Fruit fly (Drosophila melanogaster) whole organism, embryonic: Measurements from ENCODE around the gene CG10345.
A peak's percentile ranks its signal among the peaks of the same experiment; 100 is the strongest.

Source experiments
- B-H1 ChIP-seq: fragments of 200-800 bp; sonication (Bioruptor generic); IDR thresholded peaks from 3 replicates; pipeline ENCODE4 v1.3.6; 2022; ENCODE audit warnings: missing biosample characterization, missing genetic modification characterization
- CG10209 ChIP-seq: fragments of 200-800 bp; sonication (Bioruptor generic); optimal IDR thresholded peaks from 3 replicates; lab custom pipeline; 2017; ENCODE audit warnings: missing biosample characterization, mild to moderate bottlenecking, missing genetic modification characterization, missing genetic modification reagents
- CG10431 ChIP-seq: fragments of 200-800 bp; sonication (Bioruptor generic); optimal IDR thresholded peaks from 3 replicates; lab custom pipeline; 2018; ENCODE audit warnings: missing biosample characterization, mild to moderate bottlenecking, missing genetic modification characterization
- CG11723 ChIP-seq: fragments of 200-800 bp; sonication (Bioruptor generic); optimal IDR thresholded peaks from 2 replicates; lab custom pipeline; 2017; ENCODE audit warnings: missing biosample characterization, mild to moderate bottlenecking, missing genetic modification characterization
- CG12299 ChIP-seq: fragments of 200-800 bp; sonication (Bioruptor generic); optimal IDR thresholded peaks from 2 replicates; lab custom pipeline; 2018; ENCODE audit warnings: missing biosample characterization, mild to moderate bottlenecking, missing genetic modification characterization
- CG12744 ChIP-seq: fragments of 200-800 bp; sonication (Bioruptor generic); optimal IDR thresholded peaks from 2 replicates; lab custom pipeline; 2016; ENCODE audit warnings: missing biosample characterization, missing genetic modification characterization
- CG13287 ChIP-seq: fragments of 200-800 bp; sonication (Bioruptor generic); IDR thresholded peaks from 2 replicates; pipeline ENCODE4 v1.3.6; 2022; ENCODE audit warnings: missing biosample characterization, missing genetic modification characterization; ENCODE audit not compliant: partially characterized antibody
- CG13775 ChIP-seq: fragments of 200-800 bp; sonication (Bioruptor generic); optimal IDR thresholded peaks from 3 replicates; lab custom pipeline; 2017; ENCODE audit warnings: missing biosample characterization, mild to moderate bottlenecking, missing genetic modification characterization
- CG14050 ChIP-seq: fragments of 200-800 bp; sonication (Bioruptor generic); IDR thresholded peaks from 3 replicates; pipeline ENCODE4 v1.3.6; 2022; ENCODE audit warnings: missing biosample characterization, missing genetic modification characterization
- CG14441 ChIP-seq: fragments of 200-800 bp; sonication (Bioruptor generic); IDR thresholded peaks from 2 replicates; pipeline ENCODE4 v1.3.6; 2022; ENCODE audit warnings: missing biosample characterization, missing genetic modification characterization
- CG14667 ChIP-seq: fragments of 200-800 bp; sonication (Bioruptor generic); IDR thresholded peaks from 2 replicates; pipeline ENCODE4 v1.3.6; 2022; ENCODE audit warnings: missing biosample characterization, missing genetic modification characterization
- CG14860 ChIP-seq: fragments of 200-800 bp; sonication (Bioruptor generic); IDR thresholded peaks from 3 replicates; pipeline ENCODE4 v1.3.6; 2022; ENCODE audit warnings: missing biosample characterization, missing genetic modification characterization; ENCODE audit not compliant: partially characterized antibody
- CG16813 ChIP-seq: fragments of 200-800 bp; sonication (Bioruptor generic); IDR thresholded peaks from 3 replicates; pipeline ENCODE4 v1.3.6; 2022; ENCODE audit warnings: missing biosample characterization, missing genetic modification characterization; ENCODE audit not compliant: partially characterized antibody
- CG1792 ChIP-seq: fragments of 200-800 bp; sonication (Bioruptor generic); optimal IDR thresholded peaks from 2 replicates; lab custom pipeline; 2016; ENCODE audit warnings: missing biosample characterization, missing genetic modification characterization
- CG18764 ChIP-seq: fragments of 200-800 bp; sonication (Bioruptor generic); optimal IDR thresholded peaks from 3 replicates; lab custom pipeline; 2016; ENCODE audit warnings: missing biosample characterization, missing genetic modification characterization
- CG2712 ChIP-seq: fragments of 200-800 bp; optimal IDR thresholded peaks from 3 replicates; lab custom pipeline; 2019; ENCODE audit warnings: missing biosample characterization, mild to moderate bottlenecking, missing genetic modification characterization, moderate library complexity
- CG30020 ChIP-seq: fragments of 200-800 bp; optimal IDR thresholded peaks from 2 replicates; lab custom pipeline; 2019; ENCODE audit warnings: missing biosample characterization, mild to moderate bottlenecking, missing genetic modification characterization, moderate library complexity
- CG34376 ChIP-seq: fragments of 200-800 bp; sonication (Bioruptor generic); optimal IDR thresholded peaks from 2 replicates; lab custom pipeline; 2018; ENCODE audit warnings: missing biosample characterization, mild to moderate bottlenecking, missing genetic modification characterization
- CG4328 ChIP-seq: fragments of 200-800 bp; sonication (Bioruptor generic); optimal IDR thresholded peaks from 3 replicates; lab custom pipeline; 2017; ENCODE audit warnings: missing biosample characterization, missing genetic modification reagents, missing genetic modification characterization
- CG4707 ChIP-seq: fragments of 200-800 bp; sonication (Bioruptor generic); optimal IDR thresholded peaks from 2 replicates; lab custom pipeline; 2018; ENCODE audit warnings: missing biosample characterization, mild to moderate bottlenecking, missing genetic modification characterization, moderate library complexity
- CG4820 ChIP-seq: fragments of 200-800 bp; sonication (Bioruptor generic); optimal IDR thresholded peaks from 3 replicates; lab custom pipeline; 2016; ENCODE audit warnings: missing biosample characterization, missing genetic modification characterization
- CG6654 ChIP-seq: fragments of 200-800 bp; sonication (Bioruptor generic); optimal IDR thresholded peaks from 2 replicates; lab custom pipeline; 2017; ENCODE audit warnings: missing biosample characterization, mild to moderate bottlenecking, missing genetic modification characterization
- CG8281 ChIP-seq: fragments of 200-800 bp; sonication (Bioruptor generic); optimal IDR thresholded peaks from 2 replicates; lab custom pipeline; 2018; ENCODE audit warnings: missing biosample characterization, mild to moderate bottlenecking, missing genetic modification characterization, moderate library complexity
- CG9437 ChIP-seq: fragments of 200-800 bp; sonication (Bioruptor generic); optimal IDR thresholded peaks from 2 replicates; lab custom pipeline; 2018; ENCODE audit warnings: missing biosample characterization, mild to moderate bottlenecking, missing genetic modification characterization
- CG9797 ChIP-seq: fragments of 200-800 bp; sonication (Bioruptor generic); optimal IDR thresholded peaks from 3 replicates; lab custom pipeline; 2018; ENCODE audit warnings: missing biosample characterization, mild to moderate bottlenecking, missing genetic modification characterization
- CG9876 ChIP-seq: fragments of 200-800 bp; sonication (Bioruptor generic); optimal IDR thresholded peaks from 2 replicates; lab custom pipeline; 2016; ENCODE audit warnings: missing biosample characterization, missing genetic modification characterization
- CkIIα-i1 ChIP-seq: fragments of 200-800 bp; sonication (Bioruptor generic); IDR thresholded peaks from 2 replicates; pipeline ENCODE4 v1.3.6; 2022; ENCODE audit warnings: missing biosample characterization, missing genetic modification characterization
- Dref ChIP-seq: fragments of 200-800 bp; sonication (Bioruptor generic); IDR thresholded peaks from 2 replicates; pipeline ENCODE4 v1.3.6; 2022; ENCODE audit warnings: missing biosample characterization, missing genetic modification characterization
- MBD-R2 ChIP-seq: fragments of 200-800 bp; sonication (Bioruptor generic); IDR thresholded peaks from 2 replicates; pipeline ENCODE4 v1.3.6; 2022; ENCODE audit warnings: missing biosample characterization, missing genetic modification characterization
- Max ChIP-seq: fragments of 200-800 bp; sonication (Bioruptor generic); optimal IDR thresholded peaks from 2 replicates; lab custom pipeline; 2016; ENCODE audit warnings: missing biosample characterization, mild to moderate bottlenecking, missing genetic modification characterization
- Mes4 ChIP-seq: fragments of 200-800 bp; sonication (Bioruptor generic); optimal IDR thresholded peaks from 2 replicates; lab custom pipeline; 2016; ENCODE audit warnings: missing biosample characterization, missing genetic modification characterization
- Myb ChIP-seq: fragments of 200-800 bp; sonication (Bioruptor generic); optimal IDR thresholded peaks from 2 replicates; lab custom pipeline; 2016; ENCODE audit warnings: missing biosample characterization, missing genetic modification characterization
- PHDP ChIP-seq: fragments of 200-800 bp; sonication (Bioruptor generic); optimal IDR thresholded peaks from 3 replicates; lab custom pipeline; 2018; ENCODE audit warnings: missing biosample characterization, mild to moderate bottlenecking, missing genetic modification characterization, moderate library complexity
- Ptx1 ChIP-seq: fragments of 200-800 bp; sonication (Bioruptor generic); IDR thresholded peaks from 2 replicates; pipeline ENCODE4 v1.3.6; 2022; ENCODE audit warnings: missing biosample characterization, missing genetic modification characterization
- Trl ChIP-seq, 3 experiments: fragments of >200 bp in 2 of 3; fragments of 200-800 bp in 1 of 3; sonication (Bioruptor generic) in 1 of 3; optimal IDR thresholded peaks; 2 replicates in 1 of 3; 3 replicates in 2 of 3; lab custom pipeline; 2016 to 2017; ENCODE audit warnings: missing biosample characterization in 1 of 3, missing genetic modification characterization in 1 of 3
- Usf ChIP-seq: fragments of 200-800 bp; sonication (Bioruptor generic); optimal IDR thresholded peaks from 2 replicates; lab custom pipeline; 2017; ENCODE audit warnings: missing genotype, missing biosample characterization, missing genetic modification characterization
- ab ChIP-seq: fragments of 200-800 bp; sonication (Bioruptor generic); optimal IDR thresholded peaks from 2 replicates; lab custom pipeline; 2016; ENCODE audit warnings: missing biosample characterization, missing genetic modification characterization
- bowl ChIP-seq: fragments of 200-800 bp; sonication (Bioruptor generic); IDR thresholded peaks from 2 replicates; pipeline ENCODE4 v1.3.6; 2022; ENCODE audit warnings: missing biosample characterization, missing genetic modification characterization
- caup ChIP-seq: fragments of 200-800 bp; sonication (Bioruptor generic); optimal IDR thresholded peaks from 3 replicates; lab custom pipeline; 2017; ENCODE audit warnings: missing biosample characterization, mild to moderate bottlenecking, missing genetic modification characterization, moderate library complexity; ENCODE audit not compliant: severe bottlenecking
- croc ChIP-seq: fragments of 200-800 bp; sonication (Bioruptor generic); conservative IDR thresholded peaks from 3 replicates; pipeline ENCODE4 v1.3.6; 2022; ENCODE audit warnings: missing biosample characterization, missing genetic modification characterization
- dysf ChIP-seq: fragments of 200-800 bp; sonication (Bioruptor generic); IDR thresholded peaks from 3 replicates; pipeline ENCODE4 v1.3.6; 2022; ENCODE audit warnings: missing biosample characterization, missing genetic modification characterization
- fd96Cb ChIP-seq: fragments of 200-800 bp; sonication (Bioruptor generic); optimal IDR thresholded peaks from 2 replicates; lab custom pipeline; 2018; ENCODE audit warnings: missing biosample characterization, mild to moderate bottlenecking, missing genetic modification characterization, moderate library complexity
- ftz-f1 ChIP-seq: fragments of 200-800 bp; sonication (Bioruptor generic); optimal IDR thresholded peaks from 2 replicates; lab custom pipeline; 2016; ENCODE audit warnings: missing biosample characterization, missing genetic modification characterization
- fu2 ChIP-seq: fragments of 200-800 bp; sonication (Bioruptor generic); optimal IDR thresholded peaks from 2 replicates; lab custom pipeline; 2016; ENCODE audit warnings: missing biosample characterization, missing genetic modification characterization
- gcm ChIP-seq: fragments of 200-800 bp; sonication (Bioruptor generic); optimal IDR thresholded peaks from 2 replicates; lab custom pipeline; 2019; ENCODE audit warnings: missing biosample characterization, mild to moderate bottlenecking, missing genetic modification characterization, moderate library complexity
- kni ChIP-seq: fragments of 200-800 bp; sonication (Bioruptor generic); optimal IDR thresholded peaks from 3 replicates; lab custom pipeline; 2017; ENCODE audit warnings: mild to moderate bottlenecking, missing biosample characterization, missing genetic modification reagents, missing genetic modification characterization
- ranshi ChIP-seq: fragments of 200-800 bp; sonication (Bioruptor generic); IDR thresholded peaks from 2 replicates; pipeline ENCODE4 v1.3.6; 2022; ENCODE audit warnings: missing biosample characterization, missing genetic modification characterization
- tll ChIP-seq, 2 experiments: fragments of 200-800 bp in 1 of 2; fragments of >200 bp in 1 of 2; sonication (Bioruptor generic) in 1 of 2; optimal IDR thresholded peaks; 2 replicates each; lab custom pipeline; 2017 to 2019; ENCODE audit warnings: missing biosample characterization in 2 of 2, missing genetic modification characterization in 2 of 2, mild to moderate bottlenecking in 1 of 2, moderate library complexity in 1 of 2
- toy ChIP-seq: fragments of 200-800 bp; sonication (Bioruptor generic); IDR thresholded peaks from 2 replicates; pipeline ENCODE4 v1.3.6; 2022; ENCODE audit warnings: missing biosample characterization, missing genetic modification characterization
- usp ChIP-seq: fragments of >200 bp; optimal IDR thresholded peaks from 2 replicates; lab custom pipeline; 2017; ENCODE audit warnings: missing biosample characterization, missing genetic modification characterization
- vfl ChIP-seq: fragments of 200-800 bp; sonication (Bioruptor generic); optimal IDR thresholded peaks from 2 replicates; lab custom pipeline; 2016; ENCODE audit warnings: missing biosample characterization, missing genetic modification characterization

Gene CG10345

DNA sequence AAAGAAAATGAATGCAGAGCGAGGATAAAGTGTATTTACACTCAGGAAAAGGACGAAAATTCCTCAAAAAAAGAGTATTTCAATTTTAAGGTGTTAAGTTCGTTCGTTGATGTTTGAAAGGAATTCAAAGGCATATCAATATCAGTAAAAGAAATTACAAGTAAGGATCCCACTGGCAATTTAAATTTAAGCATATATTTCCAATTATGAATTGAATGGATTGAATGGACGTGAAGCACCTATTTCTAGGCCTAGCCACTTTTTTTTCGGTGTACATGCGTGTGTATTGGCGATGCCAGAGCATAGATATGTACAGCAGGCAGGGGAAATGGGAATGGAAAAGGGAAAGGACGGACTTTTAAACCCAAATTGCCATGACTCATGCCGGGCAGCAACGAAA lies 25.9 kb upstream of the CG10345 start (continued):
- TF ChIP-seq vfl (GFP tag; lab: Kevin White, UChicago) (no peak), CG14860 (no peak), Myb (GFP tag; lab: Kevin White, UChicago) (no peak), toy (GFP tag; lab: Robert Waterston, UW) (no peak), CG10209 (GFP tag; lab: Kevin White, UChicago) (no peak), CG1792 (GFP tag; lab: Kevin White, UChicago) (no peak), Usf (GFP tag; lab: Kevin White, UChicago) (no peak), PHDP (tag; lab: Kevin White, UChicago) (no peak), gcm (GFP tag; lab: Kevin White, UChicago) (no peak), CG6654 (GFP tag; lab: Kevin White, UChicago) (no peak), CG4328 (no peak), usp (no peak), CG13775 (GFP tag; lab: Kevin White, UChicago) (no peak), Max (peak; percentile 11), CkIIα-i1 (GFP tag; lab: Robert Waterston, UW) (no peak), CG10431 (GFP tag; lab: Kevin White, UChicago) (no peak), Mes4 (GFP tag; lab: Kevin White, UChicago) (no peak), fd96Cb (tag; lab: Kevin White, UChicago) (peak; percentile 1), MBD-R2 (no peak), CG13287 (no peak), CG14050 (GFP tag; lab: Robert Waterston, UW) (no peak), CG2712 (tag; lab: Kevin White, UChicago) (peak; percentile 62), Ptx1 (GFP tag; lab: Robert Waterston, UW) (no peak), CG34376 (no peak), CG18764 (GFP tag; lab: Kevin White, UChicago) (no peak), CG8281 (tag; lab: Kevin White, UChicago) (no peak), Dref (no peak), ftz-f1 (GFP tag; lab: Kevin White, UChicago) (no peak), CG12299 (no peak), CG4820 (GFP tag; lab: Kevin White, UChicago) (no peak), CG9797 (GFP tag; lab: Kevin White, UChicago) (no peak), CG14441 (GFP tag; lab: Robert Waterston, UW) (no peak), CG12744 (GFP tag; lab: Kevin White, UChicago) (no peak), CG14667 (no peak), kni (GFP tag; lab: Kevin White, UChicago) (no peak), bowl (GFP tag; lab: Robert Waterston, UW) (no peak), Trl (optimal IDR thresholded peaks at IDR 0.05; lab: Kevin White, UChicago) (no peak), Trl (GFP tag; optimal IDR thresholded peaks at IDR 0.05; lab: Kevin White, UChicago) (peak; percentile 5), CG11723 (no peak), CG4707 (GFP tag; lab: Kevin White, UChicago) (no peak), ab (GFP tag; lab: Kevin White, UChicago) (no peak), croc (GFP tag; lab: Robert Waterston, UW) (no peak), CG9876 (no peak), CG9437 (GFP tag; lab: Kevin White, UChicago) (no peak), dysf (GFP tag; lab: Robert Waterston, UW) (no peak), CG30020 (tag; lab: Kevin White, UChicago) (no peak), tll (GFP tag; optimal IDR thresholded peaks at IDR 0.05; lab: Kevin White, UChicago) (peak; percentile 38 to 79), fu2 (GFP tag; lab: Kevin White, UChicago) (no peak), CG16813 (GFP tag; lab: Robert Waterston, UW) (no peak), B-H1 (no peak), caup (GFP tag; lab: Kevin White, UChicago) (no peak), ranshi (GFP tag; lab: Robert Waterston, UW) (no peak)
